Worm (Caenorhabditis elegans) whole organism, mixed stage, embryonic: ENCODE measurements around the gene F46H6.5.

ENCODE experiments used
- bed-3 ChIP-seq: fragments of 200-800 bp; sonication (Bioruptor generic); optimal IDR thresholded peaks from 3 replicates; lab custom pipeline; 2018; ENCODE audit warnings: mild to moderate bottlenecking, missing genetic modification characterization, moderate library complexity, missing compliant biosample characterization
- ces-1 ChIP-seq: fragments of 150-350 bp; optimal IDR thresholded peaks from 2 replicates; lab custom pipeline; 2014; ENCODE audit warnings: missing biosample characterization, missing genetic modification reagents, missing genetic modification characterization
- cnd-1 ChIP-seq: fragments of 200-800 bp; sonication (Bioruptor generic); optimal IDR thresholded peaks from 2 replicates; lab custom pipeline; 2018; ENCODE audit warnings: mild to moderate bottlenecking, missing genetic modification characterization, missing compliant biosample characterization
- lin-13 ChIP-seq: fragments of 150-350 bp; optimal IDR thresholded peaks from 2 replicates; lab custom pipeline; 2014; ENCODE audit warnings: missing biosample characterization, missing genetic modification characterization
- mab-5 ChIP-seq: fragments of 150-350 bp; optimal IDR thresholded peaks from 2 replicates; lab custom pipeline; 2014; ENCODE audit warnings: missing biosample characterization, missing genetic modification characterization
- nhr-12 ChIP-seq: fragments of 150-350 bp; optimal IDR thresholded peaks from 2 replicates; lab custom pipeline; 2014; ENCODE audit warnings: missing biosample characterization, missing genetic modification characterization
- nhr-76 ChIP-seq: sonication (generic microtip); optimal IDR thresholded peaks from 2 replicates; lab custom pipeline; 2017; ENCODE audit warnings: missing biosample characterization, missing genetic modification characterization
- snpc-4 ChIP-seq: fragments of 150-350 bp; optimal IDR thresholded peaks from 2 replicates; lab custom pipeline; 2014; ENCODE audit warnings: missing biosample characterization, missing genetic modification characterization
- sptf-1 ChIP-seq: sonication (generic microtip); optimal IDR thresholded peaks from 2 replicates; lab custom pipeline; 2017; ENCODE audit warnings: mild to moderate bottlenecking, missing genetic modification characterization, moderate library complexity, missing compliant biosample characterization
- unc-39 ChIP-seq: fragments of 150-350 bp; optimal IDR thresholded peaks from 2 replicates; lab custom pipeline; 2014; ENCODE audit warnings: missing biosample characterization, missing genetic modification characterization
- unc-62 ChIP-seq: fragments of 150-350 bp; optimal IDR thresholded peaks from 2 replicates; lab custom pipeline; 2014; ENCODE audit warnings: missing biosample characterization, missing genetic modification reagents, missing genetic modification characterization

ce11 chrX:4498478-4498877, 6.5 kb upstream of the F46H6.5 start:
- TF ChIP-seq cnd-1 = peak; percentile 15
- TF ChIP-seq nhr-12 (tag; lab: Kevin White, UChicago) = no peak
- no peak for TF ChIP-seq unc-62
- TF ChIP-seq bed-3 = no peak
- TF ChIP-seq snpc-4 (tag; lab: Kevin White, UChicago) = no peak
- no peak for TF ChIP-seq nhr-76
- no peak for TF ChIP-seq unc-39 (tag; lab: Kevin White, UChicago)
- TF ChIP-seq mab-5 = no peak
- no peak for TF ChIP-seq lin-13
- no peak for TF ChIP-seq sptf-1
- TF ChIP-seq ces-1 = no peak
